Worm (Caenorhabditis elegans) whole organism, L4 larva: Measurements from ENCODE around the gene T21D12.12.
A peak's percentile ranks its signal among the peaks of the same experiment; 100 is the strongest.

Experiments used
- F26F4.8 ChIP-seq: fragments of 200-800 bp; sonication (Bioruptor generic); conservative IDR thresholded peaks from 2 replicates; pipeline ENCODE4 v1.3.6; 2022; ENCODE audit warnings: missing genetic modification characterization, missing compliant biosample characterization
- R02D3.7 ChIP-seq: fragments of 150-350 bp; sonication (generic microtip); optimal IDR thresholded peaks from 3 replicates; lab custom pipeline; 2014; ENCODE audit warnings: missing biosample characterization, missing genetic modification characterization
- T20F7.1 ChIP-seq: fragments of 200-800 bp; sonication (Bioruptor generic); optimal IDR thresholded peaks from 2 replicates; lab custom pipeline; 2018; ENCODE audit warnings: mild to moderate bottlenecking, missing genetic modification characterization, missing compliant biosample characterization
- T26A8.4 ChIP-seq: fragments of 200-800 bp; sonication (Bioruptor generic); IDR thresholded peaks from 2 replicates; pipeline ENCODE4 v1.3.6; 2022; ENCODE audit warnings: missing genetic modification characterization, missing compliant biosample characterization
- Y75B8A.6 ChIP-seq: fragments of 200-800 bp; sonication (Bioruptor generic); IDR thresholded peaks from 2 replicates; pipeline ENCODE4 v1.3.6; 2022; ENCODE audit warnings: missing genetic modification reagents, missing genetic modification characterization, missing compliant biosample characterization
- ama-1 ChIP-seq: fragments of 150-350 bp; optimal IDR thresholded peaks from 2 replicates; lab custom pipeline; 2014; ENCODE audit warnings: inconsistent platforms, mixed read lengths
- attf-4 ChIP-seq: sonication (generic microtip); optimal IDR thresholded peaks from 3 replicates; lab custom pipeline; 2017; ENCODE audit warnings: missing biosample characterization, missing genetic modification characterization
- ceh-20 ChIP-seq: fragments of 200-800 bp; sonication (Bioruptor generic); IDR thresholded peaks from 2 replicates; pipeline ENCODE4 v1.3.6; 2022; ENCODE audit warnings: missing genetic modification reagents, missing genetic modification characterization, missing compliant biosample characterization
- ceh-28 ChIP-seq: fragments of 150-350 bp; optimal IDR thresholded peaks from 2 replicates; lab custom pipeline; 2014; ENCODE audit warnings: missing biosample characterization, missing genetic modification reagents, missing genetic modification characterization
- ceh-32 ChIP-seq: sonication (generic microtip); optimal IDR thresholded peaks from 2 replicates; lab custom pipeline; 2016; ENCODE audit warnings: mild to moderate bottlenecking, missing genetic modification characterization, missing compliant biosample characterization; ENCODE audit not compliant: poor library complexity
- ceh-62 ChIP-seq: sonication (generic microtip); optimal IDR thresholded peaks from 2 replicates; lab custom pipeline; 2017; ENCODE audit warnings: missing biosample characterization, missing genetic modification characterization
- ceh-82 ChIP-seq: sonication (generic microtip); optimal IDR thresholded peaks from 2 replicates; lab custom pipeline; 2017; ENCODE audit warnings: missing biosample characterization, missing genetic modification characterization
- ces-1 ChIP-seq: fragments of 150-350 bp; sonication (generic microtip); optimal IDR thresholded peaks from 4 replicates; lab custom pipeline; 2014; ENCODE audit warnings: missing biosample characterization, missing genetic modification reagents, missing genetic modification characterization
- daf-16 ChIP-seq, 3 experiments: sonication (generic microtip); optimal IDR thresholded peaks; 2 replicates each; lab custom pipeline; 2016 to 2017; ENCODE audit warnings: missing genetic modification characterization in 3 of 3, missing genetic modification reagents in 3 of 3, mild to moderate bottlenecking in 2 of 3, missing compliant biosample characterization in 2 of 3, missing biosample characterization in 1 of 3, moderate library complexity in 1 of 3
- dmd-6 ChIP-seq: fragments of 200-800 bp; sonication (Bioruptor generic); IDR thresholded peaks from 2 replicates; pipeline ENCODE4 v1.3.6; 2022; ENCODE audit warnings: missing genetic modification reagents, missing genetic modification characterization, missing compliant biosample characterization
- dmd-8 ChIP-seq: fragments of 200-800 bp; sonication (Bioruptor generic); IDR thresholded peaks from 2 replicates; pipeline ENCODE4 v1.3.6; 2022; ENCODE audit warnings: missing genetic modification characterization, missing compliant biosample characterization
- dve-1 ChIP-seq: sonication (generic microtip); optimal IDR thresholded peaks from 2 replicates; lab custom pipeline; 2017; ENCODE audit warnings: antibody characterized with exemption, mild to moderate bottlenecking, missing genetic modification characterization, missing compliant biosample characterization; ENCODE audit not compliant: insufficient read depth
- egl-27 ChIP-seq: sonication (generic microtip); optimal IDR thresholded peaks from 3 replicates; lab custom pipeline; 2017; ENCODE audit warnings: missing biosample characterization, missing genetic modification reagents, missing genetic modification characterization
- egl-43 ChIP-seq: fragments of 200-800 bp; sonication (Bioruptor generic); IDR thresholded peaks from 2 replicates; pipeline ENCODE4 v1.3.6; 2022; ENCODE audit warnings: missing genetic modification reagents, missing genetic modification characterization, missing compliant biosample characterization
- hmg-1.1 ChIP-seq: fragments of 200-800 bp; sonication (Bioruptor generic); IDR thresholded peaks from 2 replicates; pipeline ENCODE4 v1.3.6; 2022; ENCODE audit warnings: missing genetic modification reagents, missing genetic modification characterization, missing compliant biosample characterization
- jun-1 ChIP-seq: fragments of 150-350 bp; optimal IDR thresholded peaks from 2 replicates; lab custom pipeline; 2014; ENCODE audit warnings: missing biosample characterization, missing genetic modification reagents, missing genetic modification characterization
- lin-1 ChIP-seq: fragments of 200-800 bp; sonication (Bioruptor generic); IDR thresholded peaks from 2 replicates; pipeline ENCODE4 v1.3.6; 2022; ENCODE audit warnings: missing genetic modification reagents, missing genetic modification characterization, missing compliant biosample characterization
- lin-38 ChIP-seq: fragments of 200-800 bp; sonication (Bioruptor generic); IDR thresholded peaks from 2 replicates; pipeline ENCODE4 v1.3.6; 2022; ENCODE audit warnings: missing genetic modification reagents, missing genetic modification characterization, missing compliant biosample characterization
- lin-39 ChIP-seq: fragments of 150-350 bp; optimal IDR thresholded peaks from 2 replicates; lab custom pipeline; 2014; ENCODE audit warnings: missing biosample characterization, missing genetic modification reagents, missing genetic modification characterization
- madf-9 ChIP-seq: fragments of 200-800 bp; sonication (Bioruptor generic); conservative IDR thresholded peaks from 2 replicates; pipeline ENCODE4 v1.3.6; 2022; ENCODE audit warnings: missing genetic modification reagents, missing genetic modification characterization, missing compliant biosample characterization
- mdt-29 ChIP-seq: fragments of 200-800 bp; sonication (Bioruptor generic); IDR thresholded peaks from 2 replicates; pipeline ENCODE4 v1.3.6; 2022; ENCODE audit warnings: missing genetic modification reagents, missing genetic modification characterization, missing compliant biosample characterization
- mxl-3 ChIP-seq: fragments of 200-800 bp; sonication (Bioruptor generic); optimal IDR thresholded peaks from 2 replicates; lab custom pipeline; 2018; ENCODE audit warnings: mild to moderate bottlenecking, missing genetic modification characterization, missing compliant biosample characterization
- nhr-10 ChIP-seq: fragments of 150-350 bp; optimal IDR thresholded peaks from 2 replicates; lab custom pipeline; 2014; ENCODE audit warnings: missing biosample characterization, missing genetic modification characterization
- nhr-41 ChIP-seq: fragments of 200-800 bp; sonication (Bioruptor generic); IDR thresholded peaks from 2 replicates; pipeline ENCODE4 v1.3.6; 2022; ENCODE audit warnings: missing genetic modification reagents, missing genetic modification characterization, missing compliant biosample characterization
- nhr-42 ChIP-seq: fragments of 200-800 bp; sonication (Bioruptor generic); IDR thresholded peaks from 2 replicates; pipeline ENCODE4 v1.3.6; 2022; ENCODE audit warnings: missing genetic modification characterization, missing compliant biosample characterization
- nhr-76 ChIP-seq: fragments of 150-350 bp; optimal IDR thresholded peaks from 2 replicates; lab custom pipeline; 2014; ENCODE audit warnings: missing biosample characterization, missing genetic modification characterization
- nhr-77 ChIP-seq: fragments of 150-350 bp; optimal IDR thresholded peaks from 2 replicates; lab custom pipeline; 2014; ENCODE audit warnings: missing biosample characterization, missing genetic modification characterization
- pha-4 ChIP-seq, 2 experiments: fragments of 150-350 bp in 1 of 2; fragments of 200-800 bp in 1 of 2; sonication (Bioruptor generic) in 1 of 2; IDR thresholded peaks in 1 of 2; optimal IDR thresholded peaks in 1 of 2; 2 replicates each; pipeline versions ENCODE4 v1.3.6 to Lab custom; 2014 to 2022; ENCODE audit warnings: missing genetic modification characterization in 2 of 2, missing genetic modification reagents in 2 of 2, missing biosample characterization in 1 of 2, missing compliant biosample characterization in 1 of 2
- rbr-2 ChIP-seq: sonication (generic microtip); optimal IDR thresholded peaks from 2 replicates; lab custom pipeline; 2016; ENCODE audit warnings: missing genotype, missing genetic modification characterization, missing compliant biosample characterization
- sdz-12 ChIP-seq: fragments of 200-800 bp; sonication (Bioruptor generic); optimal IDR thresholded peaks from 2 replicates; lab custom pipeline; 2018; ENCODE audit warnings: mild to moderate bottlenecking, missing genetic modification characterization, missing compliant biosample characterization
- set-16 ChIP-seq: fragments of 200-800 bp; sonication (Bioruptor generic); IDR thresholded peaks from 2 replicates; pipeline ENCODE4 v1.3.6; 2022; ENCODE audit warnings: missing genetic modification reagents, missing genetic modification characterization, missing compliant biosample characterization
- snpc-1.2 ChIP-seq: fragments of 200-800 bp; sonication (Bioruptor generic); IDR thresholded peaks from 2 replicates; pipeline ENCODE4 v1.3.6; 2022; ENCODE audit warnings: missing genetic modification reagents, missing genetic modification characterization, missing compliant biosample characterization
- spr-1 ChIP-seq: sonication (generic microtip); optimal IDR thresholded peaks from 2 replicates; lab custom pipeline; 2016; ENCODE audit warnings: mild to moderate bottlenecking, missing genetic modification characterization, missing compliant biosample characterization
- tag-97 ChIP-seq: fragments of 200-800 bp; sonication (Bioruptor generic); IDR thresholded peaks from 2 replicates; pipeline ENCODE4 v1.3.6; 2022; ENCODE audit warnings: missing genetic modification characterization, missing compliant biosample characterization
- tra-1 ChIP-seq: fragments of 200-800 bp; sonication (Bioruptor generic); IDR thresholded peaks from 2 replicates; pipeline ENCODE4 v1.3.6; 2022; ENCODE audit warnings: missing genetic modification reagents, missing genetic modification characterization, missing compliant biosample characterization
- unc-130 ChIP-seq: sonication (generic microtip); optimal IDR thresholded peaks from 2 replicates; lab custom pipeline; 2016; ENCODE audit warnings: missing genetic modification reagents, missing genetic modification characterization, missing compliant biosample characterization
- unc-39 ChIP-seq: sonication (generic microtip); optimal IDR thresholded peaks from 2 replicates; lab custom pipeline; 2017; ENCODE audit warnings: missing biosample characterization, missing genetic modification characterization
- unc-62 ChIP-seq, 3 experiments: fragments of 150-350 bp in 1 of 3; sonication (generic microtip); optimal IDR thresholded peaks in 2 of 3; peaks in 1 of 3; 1 replicate in 1 of 3; 2 replicates in 2 of 3; lab custom pipeline; 2014 to 2017; ENCODE audit warnings: missing biosample characterization in 3 of 3, missing genetic modification characterization in 3 of 3, missing genetic modification reagents in 3 of 3, missing genotype in 1 of 3
- zfp-2 ChIP-seq: sonication (generic microtip); optimal IDR thresholded peaks from 2 replicates; lab custom pipeline; 2016; ENCODE audit warnings: mild to moderate bottlenecking, missing genetic modification characterization, missing compliant biosample characterization
- zfp-3 ChIP-seq: fragments of 200-800 bp; sonication (Bioruptor generic); conservative IDR thresholded peaks from 2 replicates; pipeline ENCODE4 v1.3.6; 2022; ENCODE audit warnings: missing genetic modification reagents, missing genetic modification characterization, missing compliant biosample characterization

Gene T21D12.12

ce11 chrIV:296849-297248 lies 30.6 kb downstream of the T21D12.12 start (continued):
- no peak for TF ChIP-seq zfp-2
- no peak for TF ChIP-seq lin-38 (GFP tag; lab: Robert Waterston, UW)
- TF ChIP-seq nhr-42, result no peak
- peak; percentile 32; the same call in 1 of the 2 replicates for TF ChIP-seq mdt-29 (GFP tag; lab: Robert Waterston, UW)
- no peak for TF ChIP-seq spr-1 (tag; lab: Kevin White, UChicago)
- no peak for TF ChIP-seq Y75B8A.6 (GFP tag; lab: Robert Waterston, UW)
- TF ChIP-seq F26F4.8, result no peak
- TF ChIP-seq tra-1, result peak; percentile 63; the same call in 1 of the 2 replicates
- no peak for TF ChIP-seq hmg-1.1 (GFP tag; lab: Robert Waterston, UW)
- TF ChIP-seq nhr-77 (tag; lab: Kevin White, UChicago), result peak; percentile 80
- TF ChIP-seq jun-1, result no peak
- no peak for TF ChIP-seq egl-43
- TF ChIP-seq pha-4 (GFP tag; IDR thresholded peaks at IDR 0.05; lab: Robert Waterston, UW), result peak; percentile 20; the same call in 1 of the 2 replicates
- TF ChIP-seq pha-4 (tag; optimal IDR thresholded peaks at IDR 0.05; lab: Kevin White, UChicago), result no peak
- no peak for TF ChIP-seq ceh-20 (GFP tag; lab: Robert Waterston, UW)
- TF ChIP-seq unc-130 (GFP tag; lab: Kevin White, UChicago), result no peak
- no peak for TF ChIP-seq attf-4 (tag; lab: Kevin White, UChicago)
- TF ChIP-seq unc-39, result no peak
- TF ChIP-seq dve-1 (tag; lab: Kevin White, UChicago), result peak; percentile 90
- TF ChIP-seq unc-62 (GFP tag; optimal IDR thresholded peaks at IDR 0.05 in 1 of 2; lab: Kevin White, UChicago), result no peak
- TF ChIP-seq unc-62 (tag; optimal IDR thresholded peaks at IDR 0.05; lab: Kevin White, UChicago), result no peak
- no peak for TF ChIP-seq tag-97 (GFP tag; lab: Robert Waterston, UW)
- TF ChIP-seq mxl-3 (GFP tag; lab: Kevin White, UChicago), result no peak
- no peak for TF ChIP-seq ceh-28 (tag; lab: Kevin White, UChicago)
- no peak for TF ChIP-seq ceh-32 (tag; lab: Kevin White, UChicago)
- no peak for TF ChIP-seq snpc-1.2
- no peak for TF ChIP-seq ceh-62 (tag; lab: Kevin White, UChicago)
- no peak for TF ChIP-seq nhr-76
- TF ChIP-seq nhr-41 (GFP tag; lab: Robert Waterston, UW), result no peak
- no peak for TF ChIP-seq set-16 (GFP tag; lab: Robert Waterston, UW)
- TF ChIP-seq rbr-2 (tag; lab: Kevin White, UChicago), result no peak
- TF ChIP-seq dmd-8 (GFP tag; lab: Robert Waterston, UW), result no peak
- no peak for TF ChIP-seq sdz-12 (GFP tag; lab: Kevin White, UChicago)
- no peak for TF ChIP-seq zfp-3
- TF ChIP-seq madf-9 (GFP tag; lab: Robert Waterston, UW), result no peak
- TF ChIP-seq dmd-6 (GFP tag; lab: Robert Waterston, UW), result peak; percentile 92
- no peak for TF ChIP-seq T20F7.1 (GFP tag; lab: Kevin White, UChicago)
- TF ChIP-seq nhr-10 (tag; lab: Kevin White, UChicago), result no peak

DNA sequence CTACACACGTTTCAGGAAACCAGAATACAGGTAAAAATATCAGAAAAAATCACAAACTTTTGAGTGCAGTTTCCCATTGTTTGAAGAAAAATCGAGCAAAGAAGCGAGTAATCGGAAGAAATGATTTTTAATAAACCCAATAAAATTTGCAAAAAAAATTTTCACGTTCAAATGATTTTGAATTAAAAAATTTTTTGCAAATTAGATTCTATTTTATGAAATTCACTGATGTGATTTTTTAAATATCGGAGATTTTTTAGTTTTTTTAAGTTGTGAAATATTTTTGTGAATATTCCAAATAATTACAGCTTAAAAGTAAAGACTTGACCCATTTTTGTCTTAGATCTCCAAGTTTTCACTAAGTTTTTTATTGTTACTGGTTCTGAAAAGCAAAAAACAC lies 32.0 kb downstream of the T21D12.12 start, which contains the start of gene pnp-1:
Gene pnp-1 (minus strand): TSS at position 101 of the 400 bp plus-strand sequence.
- TF ChIP-seq F26F4.8 (no peak), egl-27 (tag; lab: Kevin White, UChicago) (no peak), ama-1 (lab: Kevin White, UChicago) (no peak), ceh-62 (tag; lab: Kevin White, UChicago) (no peak), lin-1 (GFP tag; lab: Robert Waterston, UW) (no peak), hmg-1.1 (GFP tag; lab: Robert Waterston, UW) (no peak), T26A8.4 (GFP tag; lab: Robert Waterston, UW) (no peak), ceh-82 (no peak), daf-16 (GFP tag; optimal IDR thresholded peaks at IDR 0.05; lab: Kevin White, UChicago) (no peak), daf-16 (tag; optimal IDR thresholded peaks at IDR 0.05; lab: Kevin White, UChicago) (no peak), dmd-6 (GFP tag; lab: Robert Waterston, UW) (no peak), nhr-76 (no peak), ces-1 (GFP tag; lab: Kevin White, UChicago) (no peak), sdz-12 (GFP tag; lab: Kevin White, UChicago) (no peak), R02D3.7 (tag; lab: Kevin White, UChicago) (no peak), unc-39 (no peak), lin-39 (tag; lab: Kevin White, UChicago) (no peak)
